Fruit fly (Drosophila melanogaster): Measurements from ENCODE around the gene CG14456.

CG14456 gene

dm6 chr3L:22665110-22665509 is 21.9 kb upstream of the CG14456 start (continued):
- TF ChIP-seq CG30431 (GFP tag; optimal IDR thresholded peaks at IDR 0.05) (peak; percentile 8), trem (tag; optimal IDR thresholded peaks at IDR 0.05) (peak; percentile 24), slp2 (GFP tag; optimal IDR thresholded peaks at IDR 0.05) (no peak), CG9437 (GFP tag; optimal IDR thresholded peaks at IDR 0.05) (no peak), Hr51 (GFP tag; optimal IDR thresholded peaks at IDR 0.05) (peak in 1 of 2 experiments; percentile 32), CG9727 (GFP tag; optimal IDR thresholded peaks at IDR 0.05) (peak; percentile 30), CG7372 (GFP tag; IDR thresholded peaks at IDR 0.05) (no peak), lilli (GFP tag; optimal IDR thresholded peaks at IDR 0.05) (peak; percentile 22), D19A (tag; optimal IDR thresholded peaks at IDR 0.05) (peak; percentile 17), eve (GFP tag; optimal IDR thresholded peaks at IDR 0.05) (peak in 1 of 2 experiments; percentile 40), eyg (GFP tag; optimal IDR thresholded peaks at IDR 0.05) (no peak), Aef1 (GFP tag; IDR thresholded peaks at IDR 0.05) (no peak), Sry-δ (GFP tag; optimal IDR thresholded peaks at IDR 0.05) (no peak), mld (GFP tag; IDR thresholded peaks at IDR 0.05; ENCODE audit: partially characterized antibody) (no peak), Dbx (GFP tag; IDR thresholded peaks at IDR 0.05) (no peak), Xbp1 (GFP tag; optimal IDR thresholded peaks at IDR 0.05) (peak; percentile 34), CG8478 (optimal IDR thresholded peaks at IDR 0.05) (no peak), CG43689 (GFP tag; IDR thresholded peaks at IDR 0.05) (no peak), ewg (GFP tag; optimal IDR thresholded peaks at IDR 0.05) (peak; percentile 0), kah (GFP tag; optimal IDR thresholded peaks at IDR 0.05) (no peak), sisA (GFP tag; IDR thresholded peaks at IDR 0.05) (peak; percentile 44; the same call in 1 of the 2 replicates), B-H1 (GFP tag; IDR thresholded peaks at IDR 0.05) (no peak; the same call in 2 of the 3 replicates), CG18262 (tag; optimal IDR thresholded peaks at IDR 0.05) (no peak), Med (GFP tag) (peak; percentile 73), Sox102F (GFP tag; optimal IDR thresholded peaks at IDR 0.05) (peak; percentile 21), CG10979 (tag; optimal IDR thresholded peaks at IDR 0.05) (no peak), fu2 (GFP tag; optimal IDR thresholded peaks at IDR 0.05) (no peak), CG7271 (tag; optimal IDR thresholded peaks at IDR 0.05) (no peak), zfh1 (GFP tag; IDR thresholded peaks at IDR 0.05) (peak; percentile 55; the same call in 1 of the 3 replicates), CG4424 (GFP tag; optimal IDR thresholded peaks at IDR 0.05) (peak; percentile 21), dysf (GFP tag; IDR thresholded peaks at IDR 0.05) (peak; percentile 26; the same call in 1 of the 3 replicates), CG31224 (GFP tag; IDR thresholded peaks at IDR 0.05) (no peak), CG17612 (GFP tag; IDR thresholded peaks at IDR 0.05) (no peak), vvl (GFP tag; IDR thresholded peaks at IDR 0.05) (0 out of 2 replicates have a peak, but pooled peaks have one; percentile 32), Chrac-16 (GFP tag; optimal IDR thresholded peaks at IDR 0.05) (peak; percentile 18), CG7745 (tag; optimal IDR thresholded peaks at IDR 0.05) (no peak), Ets65A (GFP tag) (peak; percentile 92), CG10274 (GFP tag; optimal IDR thresholded peaks at IDR 0.05) (no peak), Usf (GFP tag; optimal IDR thresholded peaks at IDR 0.05) (no peak), NFAT (GFP tag; IDR thresholded peaks at IDR 0.05) (no peak), CG2199 (GFP tag; IDR thresholded peaks at IDR 0.05) (no peak), CG31441 (GFP tag; IDR thresholded peaks at IDR 0.05) (0 out of 2 replicates have a peak, but pooled peaks have one; percentile 21), chn (GFP tag; optimal IDR thresholded peaks at IDR 0.05) (peak; percentile 12), usp (GFP tag; optimal IDR thresholded peaks at IDR 0.05) (no peak), chm (GFP tag; IDR thresholded peaks at IDR 0.05) (no peak), run (tag; optimal IDR thresholded peaks at IDR 0.05) (no peak), CG8765 (GFP tag; IDR thresholded peaks at IDR 0.05) (peak; percentile 24; the same call in 1 of the 2 replicates), CG17328 (GFP tag; IDR thresholded peaks at IDR 0.05) (peak; percentile 65), CG3838 (GFP tag; optimal IDR thresholded peaks at IDR 0.05) (no peak), Ada2b (GFP tag; IDR thresholded peaks at IDR 0.05) (peak; percentile 13; the same call in 1 of the 2 replicates), CG7839 (tag; optimal IDR thresholded peaks at IDR 0.05) (peak; percentile 35), Atf3 (GFP tag; optimal IDR thresholded peaks at IDR 0.05) (no peak), sr (GFP tag; IDR thresholded peaks at IDR 0.05) (no peak)
